Worm (Caenorhabditis elegans): ENCODE data around the gene cyp-33E2.

ce11 chrIV:8651835-8652234 is 39.7 kb downstream of the cyp-33E2 start, which contains the start of gene C49C8.8:
- TF ChIP-seq nhr-76 (tag; optimal IDR thresholded peaks at IDR 0.05) (no peak), mep-1 (tag; optimal IDR thresholded peaks at IDR 0.05) (no peak), elt-1 (tag; optimal IDR thresholded peaks at IDR 0.05; ENCODE audit: borderline replicate concordance, insufficient read depth) (no peak), ces-1 (GFP tag; optimal IDR thresholded peaks at IDR 0.05) (no peak), nhr-28 (tag; optimal IDR thresholded peaks at IDR 0.05) (no peak), unc-62 (GFP tag; optimal IDR thresholded peaks at IDR 0.05) (no peak), nhr-12 (tag; optimal IDR thresholded peaks at IDR 0.05) (no peak), zip-8 (tag; optimal IDR thresholded peaks at IDR 0.05) (no peak), ceh-83 (GFP tag; optimal IDR thresholded peaks at IDR 0.05) (no peak)
